Worm (Caenorhabditis elegans) whole organism, young adult: ENCODE measurements around the gene sox-3.
A peak's percentile ranks its signal among the peaks of the same experiment; 100 is the strongest.

Experiments
- C17E4.6 ChIP-seq: fragments of 200-800 bp; sonication (Bioruptor generic); IDR thresholded peaks from 2 replicates; pipeline ENCODE4 v1.3.6; 2022; ENCODE audit warnings: missing genetic modification reagents, missing genetic modification characterization, missing compliant biosample characterization
- D2030.7 ChIP-seq: fragments of 200-800 bp; sonication (Bioruptor generic); IDR thresholded peaks from 2 replicates; pipeline ENCODE4 v1.3.6; 2022; ENCODE audit warnings: missing genetic modification reagents, missing genetic modification characterization, missing compliant biosample characterization
- F22D6.2 ChIP-seq: sonication (generic microtip); optimal IDR thresholded peaks from 2 replicates; lab custom pipeline; 2016; ENCODE audit warnings: mild to moderate bottlenecking, missing genetic modification characterization, missing compliant biosample characterization
- F23B12.7 ChIP-seq: sonication (generic microtip); optimal IDR thresholded peaks from 2 replicates; lab custom pipeline; 2017; ENCODE audit warnings: missing genetic modification characterization, mild to moderate bottlenecking, missing compliant biosample characterization, antibody characterized with exemption, moderate library complexity; ENCODE audit not compliant: insufficient read depth
- F33H1.4 ChIP-seq: fragments of 200-800 bp; sonication (Bioruptor generic); IDR thresholded peaks from 2 replicates; pipeline ENCODE4 v1.3.6; 2022; ENCODE audit warnings: missing genetic modification reagents, missing genetic modification characterization, missing compliant biosample characterization
- F39B2.1 ChIP-seq: fragments of 200-800 bp; sonication (Bioruptor generic); IDR thresholded peaks from 2 replicates; pipeline ENCODE4 v1.3.6; 2022; ENCODE audit warnings: missing genetic modification reagents, missing genetic modification characterization, missing compliant biosample characterization
- F52B5.7 ChIP-seq: sonication (generic microtip); optimal IDR thresholded peaks from 2 replicates; lab custom pipeline; 2016; ENCODE audit warnings: mild to moderate bottlenecking, missing genetic modification characterization, missing compliant biosample characterization
- F55B11.4 ChIP-seq: sonication (generic microtip); optimal IDR thresholded peaks from 2 replicates; lab custom pipeline; 2016; ENCODE audit warnings: missing compliant biosample characterization, missing genetic modification characterization, borderline replicate concordance; ENCODE audit not compliant: insufficient read depth
- ZK185.1 ChIP-seq: sonication (generic microtip); optimal IDR thresholded peaks from 2 replicates; lab custom pipeline; 2016; ENCODE audit warnings: mild to moderate bottlenecking, missing genetic modification characterization, missing compliant biosample characterization; ENCODE audit not compliant: poor library complexity, severe bottlenecking
- aptf-3 ChIP-seq: fragments of 200-800 bp; sonication (Bioruptor generic); IDR thresholded peaks from 2 replicates; pipeline ENCODE4 v1.3.6; 2022; ENCODE audit warnings: missing genetic modification characterization, missing compliant biosample characterization
- ceh-100 ChIP-seq: fragments of 200-800 bp; sonication (Bioruptor generic); IDR thresholded peaks from 2 replicates; pipeline ENCODE4 v1.3.6; 2022; ENCODE audit warnings: missing genetic modification reagents, missing genetic modification characterization, missing compliant biosample characterization
- ceh-91 ChIP-seq: fragments of 200-800 bp; sonication (Bioruptor generic); IDR thresholded peaks from 2 replicates; pipeline ENCODE4 v1.3.6; 2022; ENCODE audit warnings: missing genetic modification reagents, missing genetic modification characterization, missing compliant biosample characterization
- dox-1 ChIP-seq: fragments of 200-800 bp; sonication (Bioruptor generic); IDR thresholded peaks from 2 replicates; pipeline ENCODE4 v1.3.6; 2022; ENCODE audit warnings: missing genetic modification reagents, missing genetic modification characterization, missing compliant biosample characterization
- efl-1 ChIP-seq: fragments of 150-350 bp; optimal IDR thresholded peaks from 2 replicates; lab custom pipeline; 2014; ENCODE audit warnings: missing biosample characterization, missing genetic modification reagents, missing genetic modification characterization
- fkh-3 ChIP-seq: sonication (generic microtip); optimal IDR thresholded peaks from 2 replicates; lab custom pipeline; 2016; ENCODE audit warnings: mild to moderate bottlenecking, missing genetic modification characterization, missing compliant biosample characterization
- hmg-1.2 ChIP-seq: fragments of 200-800 bp; sonication (Bioruptor generic); IDR thresholded peaks from 2 replicates; pipeline ENCODE4 v1.3.6; 2022; ENCODE audit warnings: missing genetic modification reagents, missing genetic modification characterization, missing compliant biosample characterization
- let-607 ChIP-seq, 2 experiments: fragments of 200-800 bp in 1 of 2; sonication (Bioruptor generic) in 1 of 2; sonication (generic microtip) in 1 of 2; optimal IDR thresholded peaks; 2 replicates each; lab custom pipeline; 2016 to 2018; ENCODE audit warnings: mild to moderate bottlenecking in 2 of 2, missing compliant biosample characterization in 2 of 2, missing genetic modification characterization in 2 of 2, moderate library complexity in 2 of 2, missing genotype in 1 of 2
- lir-1 ChIP-seq: fragments of 200-800 bp; sonication (Bioruptor generic); conservative IDR thresholded peaks from 2 replicates; pipeline ENCODE4 v1.3.6; 2022; ENCODE audit warnings: missing genetic modification reagents, missing genetic modification characterization, missing compliant biosample characterization
- madf-3 ChIP-seq: fragments of 200-800 bp; sonication (Bioruptor generic); IDR thresholded peaks from 2 replicates; pipeline ENCODE4 v1.3.6; 2022; ENCODE audit warnings: missing genetic modification reagents, missing genetic modification characterization, missing compliant biosample characterization
- madf-6 ChIP-seq: fragments of 200-800 bp; sonication (Bioruptor generic); IDR thresholded peaks from 2 replicates; pipeline ENCODE4 v1.3.6; 2022; ENCODE audit warnings: missing genetic modification reagents, missing genetic modification characterization, missing compliant biosample characterization
- mxl-1 ChIP-seq: sonication (generic microtip); optimal IDR thresholded peaks from 2 replicates; lab custom pipeline; 2016; ENCODE audit warnings: missing genetic modification characterization, missing compliant biosample characterization
- nhr-120 ChIP-seq: fragments of 200-800 bp; sonication (Bioruptor generic); IDR thresholded peaks from 2 replicates; pipeline ENCODE4 v1.3.6; 2022; ENCODE audit warnings: missing genetic modification characterization, missing compliant biosample characterization
- nhr-179 ChIP-seq: sonication (generic microtip); optimal IDR thresholded peaks from 2 replicates; lab custom pipeline; 2016; ENCODE audit warnings: mild to moderate bottlenecking, missing genetic modification characterization, missing compliant biosample characterization
- nhr-90 ChIP-seq: sonication (generic microtip); optimal IDR thresholded peaks from 2 replicates; lab custom pipeline; 2016; ENCODE audit warnings: missing genotype, mild to moderate bottlenecking, missing genetic modification characterization, missing compliant biosample characterization
- rcor-1 ChIP-seq: fragments of 200-800 bp; sonication (Bioruptor generic); IDR thresholded peaks from 2 replicates; pipeline ENCODE4 v1.3.6; 2022; ENCODE audit warnings: missing genetic modification reagents, missing genetic modification characterization, missing compliant biosample characterization
- repo-1 ChIP-seq: sonication (generic microtip); optimal IDR thresholded peaks from 2 replicates; lab custom pipeline; 2017; ENCODE audit warnings: mild to moderate bottlenecking, missing genetic modification characterization, missing compliant biosample characterization
- snpc-4 ChIP-seq, 5 experiments: fragments of 150-350 bp in 1 of 5; sonication (generic microtip) in 4 of 5; optimal IDR thresholded peaks; 2 replicates each; lab custom pipeline; 2014 to 2018; ENCODE audit warnings: missing genetic modification characterization in 5 of 5, missing biosample characterization in 3 of 5, antibody characterized with exemption in 2 of 5, mild to moderate bottlenecking in 2 of 5, missing compliant biosample characterization in 2 of 5, missing genotype in 2 of 5, moderate library complexity in 2 of 5, missing genetic modification reagents in 1 of 5
- sptf-2 ChIP-seq: fragments of 200-800 bp; sonication (Bioruptor generic); optimal IDR thresholded peaks from 2 replicates; lab custom pipeline; 2018; ENCODE audit warnings: mild to moderate bottlenecking, missing genetic modification characterization, missing compliant biosample characterization
- zfh-2 ChIP-seq: fragments of 200-800 bp; sonication (Bioruptor generic); conservative IDR thresholded peaks from 2 replicates; pipeline ENCODE4 v1.3.6; 2022; ENCODE audit warnings: missing genetic modification reagents, missing genetic modification characterization, missing compliant biosample characterization
- zim-3 ChIP-seq: sonication (generic microtip); optimal IDR thresholded peaks from 2 replicates; lab custom pipeline; 2017; ENCODE audit warnings: mild to moderate bottlenecking, missing genetic modification characterization, moderate library complexity, missing compliant biosample characterization
- ztf-22 ChIP-seq: fragments of 200-800 bp; sonication (Bioruptor generic); optimal IDR thresholded peaks from 2 replicates; lab custom pipeline; 2018; ENCODE audit warnings: mild to moderate bottlenecking, missing genetic modification characterization, moderate library complexity, missing compliant biosample characterization
- ztf-6 ChIP-seq: fragments of 200-800 bp; sonication (Bioruptor generic); IDR thresholded peaks from 2 replicates; pipeline ENCODE4 v1.3.6; 2022; ENCODE audit warnings: missing genetic modification reagents, missing genetic modification characterization, missing compliant biosample characterization

The sox-3 gene

DNA sequence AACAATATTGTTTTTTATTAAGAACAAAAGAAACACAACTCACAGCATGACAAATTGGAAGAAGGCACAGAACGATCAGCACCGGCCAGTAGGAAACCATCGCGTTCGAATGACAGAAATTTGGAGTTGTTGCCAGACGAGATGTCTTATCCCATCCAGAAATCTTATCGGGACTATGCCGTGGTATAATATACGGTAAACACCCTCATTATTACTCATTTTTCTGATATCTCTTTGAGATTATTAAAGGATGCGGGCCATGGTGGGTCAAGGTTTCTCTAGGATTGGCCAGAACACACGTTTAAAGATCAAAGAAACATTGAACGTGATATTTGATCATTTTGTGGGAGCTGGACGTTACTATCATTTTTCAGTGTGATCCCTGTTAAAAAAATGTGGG, 7.1 kb upstream of the sox-3 start, which contains the start of gene hch-1:
Gene hch-1 (minus strand): TSS at position 112 of the 400 bp plus-strand sequence.
- TF ChIP-seq ceh-91 (GFP tag; lab: Robert Waterston, UW) (no peak), madf-6 (GFP tag; lab: Robert Waterston, UW) (no peak), efl-1 (GFP tag; lab: Kevin White, UChicago) (no peak), zim-3 (no peak), F33H1.4 (GFP tag; lab: Robert Waterston, UW) (no peak), nhr-90 (no peak), ZK185.1 (tag; lab: Kevin White, UChicago) (no peak), F55B11.4 (tag; lab: Kevin White, UChicago) (no peak), lir-1 (GFP tag; lab: Robert Waterston, UW) (no peak), F23B12.7 (tag; lab: Kevin White, UChicago) (no peak), nhr-120 (GFP tag; lab: Robert Waterston, UW) (no peak), ztf-6 (no peak), repo-1 (no peak), hmg-1.2 (GFP tag; lab: Robert Waterston, UW) (no peak), C17E4.6 (GFP tag; lab: Robert Waterston, UW) (no peak), ceh-100 (GFP tag; lab: Robert Waterston, UW) (no peak)

DNA sequence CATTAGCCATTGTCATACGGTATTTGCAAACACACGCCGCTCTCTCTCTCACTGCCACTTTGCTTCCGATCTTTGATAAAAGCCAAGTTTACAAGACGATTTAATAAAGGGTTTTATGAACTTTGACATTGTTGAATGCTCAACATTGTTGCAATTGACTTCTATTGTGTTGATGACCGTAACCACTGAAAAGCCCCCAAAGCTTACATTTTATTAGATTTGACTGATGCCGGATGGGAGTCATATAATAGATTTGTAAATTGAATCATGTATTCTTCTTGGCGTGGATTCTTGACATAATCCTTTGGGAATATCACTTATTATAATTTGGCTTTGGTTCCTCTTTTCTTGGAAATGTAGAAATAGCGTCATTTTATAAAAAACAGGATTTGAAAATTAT, 3.1 kb upstream of the sox-3 start:
- TF ChIP-seq mxl-1 (no peak), dox-1 (no peak), nhr-179 (tag; lab: Kevin White, UChicago) (no peak), sptf-2 (no peak), F39B2.1 (no peak), ztf-22 (GFP tag; lab: Kevin White, UChicago) (no peak), F22D6.2 (tag; lab: Kevin White, UChicago) (no peak), efl-1 (GFP tag; lab: Kevin White, UChicago) (no peak), D2030.7 (GFP tag; lab: Robert Waterston, UW) (no peak), F52B5.7 (tag; lab: Kevin White, UChicago) (no peak), let-607 (tag; optimal IDR thresholded peaks at IDR 0.05; lab: Kevin White, UChicago) (no peak), ztf-6 (no peak)

DNA sequence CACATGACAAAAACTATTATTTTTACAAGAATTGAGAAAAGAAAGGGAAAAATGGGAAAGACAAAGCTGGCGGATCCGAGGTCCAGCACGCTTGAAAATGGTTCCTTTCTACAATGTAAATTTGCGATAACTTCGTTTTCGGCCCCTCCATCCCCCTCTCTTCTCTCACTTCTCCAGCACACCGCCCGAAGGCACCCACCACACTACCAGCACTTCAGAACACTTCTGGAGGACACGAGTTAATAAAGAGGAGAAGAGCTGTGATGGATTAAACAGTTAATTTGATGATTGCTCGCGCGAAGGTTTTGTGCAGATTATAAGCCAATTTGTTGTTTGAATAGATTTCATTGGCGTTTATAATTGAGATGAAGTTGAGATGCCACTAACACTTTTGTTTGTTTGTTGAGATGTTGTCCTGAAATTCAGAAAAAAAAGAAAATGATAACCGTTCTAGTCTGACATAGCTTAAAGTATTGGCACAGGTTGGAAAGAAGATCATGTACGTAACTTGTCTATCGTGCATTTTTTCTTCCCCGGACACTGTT, 1.9 kb upstream of the sox-3 start:
- TF ChIP-seq zfh-2 (GFP tag; lab: Robert Waterston, UW) (peak; percentile 42; the same call in 1 of the 2 replicates), rcor-1 (GFP tag; lab: Robert Waterston, UW) (no peak), fkh-3 (tag; lab: Kevin White, UChicago) (no peak), aptf-3 (GFP tag; lab: Robert Waterston, UW) (no peak)

DNA sequence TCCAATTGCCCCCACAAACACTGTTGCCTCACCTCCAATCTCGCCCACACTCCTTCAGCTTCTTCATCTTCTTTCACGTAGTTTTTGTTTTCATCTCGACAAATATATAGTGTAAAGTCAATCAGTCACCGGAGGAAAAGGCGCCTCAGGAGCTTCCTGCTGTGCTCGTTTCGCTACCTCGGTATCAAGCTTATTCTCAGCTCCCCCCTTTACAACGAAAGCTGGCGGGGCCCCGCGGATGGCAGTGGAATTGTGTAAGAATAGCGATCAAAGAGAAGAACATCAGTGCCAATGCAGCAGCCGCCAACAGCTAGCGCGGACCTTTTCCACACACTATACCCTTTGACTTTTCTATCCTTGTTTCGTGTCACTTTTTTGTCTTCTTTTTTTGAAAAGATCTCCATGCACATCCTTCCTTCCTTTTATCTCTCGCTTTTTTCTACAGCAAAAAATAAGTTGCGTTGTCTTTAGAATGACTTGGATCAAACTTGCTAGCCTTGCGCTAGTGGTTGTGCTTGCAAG, 8.3 kb downstream of the sox-3 start, which contains the start of gene csq-1:
Gene csq-1 (plus strand): TSS at position 472 of the 522 bp plus-strand sequence.
- no peak for TF ChIP-seq ztf-6
- peak; percentile 42; the same call in 1 of the 2 replicates for TF ChIP-seq zfh-2 (GFP tag; lab: Robert Waterston, UW)

DNA sequence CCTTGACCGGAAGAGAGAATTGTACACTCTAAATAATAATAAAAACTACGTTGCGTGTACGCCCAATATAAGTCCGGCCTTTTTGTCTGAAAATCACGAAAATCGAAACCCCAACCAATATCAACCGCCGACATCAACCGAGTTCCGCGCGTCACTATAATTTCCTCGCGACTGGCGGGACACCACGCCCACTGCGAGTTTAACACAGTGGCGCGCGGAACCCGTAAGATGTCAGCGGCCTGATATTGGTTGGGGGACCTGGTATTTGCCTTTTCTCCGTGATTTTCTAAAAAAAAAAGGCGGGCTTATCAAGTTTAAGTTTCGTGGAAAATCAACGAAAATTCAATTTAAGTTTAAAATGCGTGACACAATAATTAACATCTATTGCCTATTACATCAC, 12.3 kb downstream of the sox-3 start:
- TF ChIP-seq madf-3 (GFP tag; lab: Robert Waterston, UW) (no peak), snpc-4 (GFP tag; optimal IDR thresholded peaks at IDR 0.05; lab: Kevin White, UChicago) (no peak), snpc-4 (tag; optimal IDR thresholded peaks at IDR 0.05; lab: Kevin White, UChicago) (peak in 3 of 4 experiments; percentile 69 to 91 (median 88))
